Fruit fly (Drosophila melanogaster): ENCODE measurements around the gene Ip259.

- TF ChIP-seq TFAM (GFP tag; optimal IDR thresholded peaks at IDR 0.05) (no peak), kah (GFP tag; optimal IDR thresholded peaks at IDR 0.05) (no peak), Drgx (GFP tag; IDR thresholded peaks at IDR 0.05) (no peak), cad (GFP tag; optimal IDR thresholded peaks at IDR 0.05) (no peak), PHDP (tag; optimal IDR thresholded peaks at IDR 0.05) (no peak), CG1792 (GFP tag; optimal IDR thresholded peaks at IDR 0.05) (no peak), CG10654 (GFP tag; optimal IDR thresholded peaks at IDR 0.05) (no peak), CG7928 (GFP tag; optimal IDR thresholded peaks at IDR 0.05) (no peak), sr (GFP tag; IDR thresholded peaks at IDR 0.05) (no peak), twi (tag; optimal IDR thresholded peaks at IDR 0.05) (no peak), chif (GFP tag; optimal IDR thresholded peaks at IDR 0.05) (no peak), ftz-f1 (GFP tag; optimal IDR thresholded peaks at IDR 0.05) (no peak)
Observed at dm6 chr2L:10378631-10379030, 29.5 kb upstream of the Ip259 start.
